Worm (Caenorhabditis elegans) whole organism, L1 larva: ENCODE data around the gene B0563.6.

ENCODE experiments used
- C04F5.9 ChIP-seq: sonication (generic microtip); optimal IDR thresholded peaks from 2 replicates; lab custom pipeline; 2016; ENCODE audit warnings: missing genetic modification characterization, missing compliant biosample characterization
- ama-1 ChIP-seq: fragments of 150-350 bp; optimal IDR thresholded peaks from 2 replicates; lab custom pipeline; 2014
- ceh-82 ChIP-seq, 3 experiments: fragments of 150-350 bp in 1 of 3; sonication (generic microtip) in 2 of 3; optimal IDR thresholded peaks; 2 replicates each; lab custom pipeline; 2014 to 2017; ENCODE audit warnings: missing biosample characterization in 3 of 3, missing genetic modification characterization in 3 of 3
- hlh-17 ChIP-seq: fragments of 200-800 bp; sonication (Bioruptor generic); optimal IDR thresholded peaks from 2 replicates; lab custom pipeline; 2018; ENCODE audit warnings: missing genetic modification characterization, mild to moderate bottlenecking, missing compliant biosample characterization, moderate library complexity, borderline replicate concordance
- isw-1 ChIP-seq: fragments of 200-800 bp; sonication (Bioruptor generic); IDR thresholded peaks from 2 replicates; pipeline ENCODE4 v1.3.6; 2022; ENCODE audit warnings: missing genetic modification characterization, missing compliant biosample characterization
- jun-1 ChIP-seq: fragments of 150-350 bp; optimal IDR thresholded peaks from 2 replicates; lab custom pipeline; 2014; ENCODE audit warnings: missing biosample characterization, missing genetic modification reagents, missing genetic modification characterization
- lin-39 ChIP-seq: fragments of 150-350 bp; optimal IDR thresholded peaks from 2 replicates; lab custom pipeline; 2014; ENCODE audit warnings: missing biosample characterization, missing genetic modification reagents, missing genetic modification characterization
- nhr-237 ChIP-seq: fragments of 150-350 bp; optimal IDR thresholded peaks from 2 replicates; lab custom pipeline; 2014; ENCODE audit warnings: missing biosample characterization, missing genetic modification characterization
- nhr-28 ChIP-seq: fragments of 150-350 bp; optimal IDR thresholded peaks from 2 replicates; lab custom pipeline; 2014; ENCODE audit warnings: missing biosample characterization, missing genetic modification characterization
- pqm-1 ChIP-seq: sonication (generic microtip); optimal IDR thresholded peaks from 3 replicates; lab custom pipeline; 2017; ENCODE audit warnings: missing biosample characterization, missing genetic modification characterization
- unc-62 ChIP-seq: fragments of 150-350 bp; optimal IDR thresholded peaks from 2 replicates; lab custom pipeline; 2014; ENCODE audit warnings: missing biosample characterization, missing genetic modification reagents, missing genetic modification characterization
- ztf-11 ChIP-seq, 2 experiments: sonication (generic microtip); optimal IDR thresholded peaks; 2 replicates each; lab custom pipeline; 2016 to 2017; ENCODE audit warnings: missing genetic modification characterization in 2 of 2, missing biosample characterization in 1 of 2, missing compliant biosample characterization in 1 of 2
- ztf-4 ChIP-seq: fragments of 150-350 bp; optimal IDR thresholded peaks from 2 replicates; lab custom pipeline; 2014; ENCODE audit warnings: missing biosample characterization, missing genetic modification characterization

- TF ChIP-seq unc-62 (GFP tag; lab: Kevin White, UChicago) (no peak), C04F5.9 (no peak), pqm-1 (tag; lab: Kevin White, UChicago) (no peak), isw-1 (GFP tag; lab: Robert Waterston, UW) (no peak), lin-39 (no peak), nhr-237 (no peak), hlh-17 (GFP tag; lab: Kevin White, UChicago) (no peak), ztf-4 (tag; lab: Kevin White, UChicago) (no peak), ztf-11 (tag; optimal IDR thresholded peaks at IDR 0.05; lab: Kevin White, UChicago) (no peak), ama-1 (no peak), jun-1 (tag; lab: Kevin White, UChicago) (no peak), nhr-28 (tag; lab: Kevin White, UChicago) (no peak), ceh-82 (tag; optimal IDR thresholded peaks at IDR 0.05; lab: Kevin White, UChicago) (no peak)
Observed at ce11 chrX:9137402-9137801, at the start of gene B0563.6.
